Worm (Caenorhabditis elegans) whole organism, midembryonic: ENCODE measurements around the gene cut-4.

Experiments
- cog-1 ChIP-seq: sonication (generic microtip); optimal IDR thresholded peaks from 2 replicates; lab custom pipeline; 2016; ENCODE audit warnings: missing genetic modification characterization, missing compliant biosample characterization
- ztf-23 ChIP-seq: fragments of 200-800 bp; sonication (Bioruptor generic); IDR thresholded peaks from 2 replicates; pipeline ENCODE4 v1.3.6; 2022; ENCODE audit warnings: missing genetic modification reagents, missing genetic modification characterization, missing compliant biosample characterization
- ztf-29 ChIP-seq: fragments of 200-800 bp; sonication (Bioruptor generic); IDR thresholded peaks from 2 replicates; pipeline ENCODE4 v1.3.6; 2022; ENCODE audit warnings: missing genetic modification reagents, missing genetic modification characterization, missing compliant biosample characterization

DNA sequence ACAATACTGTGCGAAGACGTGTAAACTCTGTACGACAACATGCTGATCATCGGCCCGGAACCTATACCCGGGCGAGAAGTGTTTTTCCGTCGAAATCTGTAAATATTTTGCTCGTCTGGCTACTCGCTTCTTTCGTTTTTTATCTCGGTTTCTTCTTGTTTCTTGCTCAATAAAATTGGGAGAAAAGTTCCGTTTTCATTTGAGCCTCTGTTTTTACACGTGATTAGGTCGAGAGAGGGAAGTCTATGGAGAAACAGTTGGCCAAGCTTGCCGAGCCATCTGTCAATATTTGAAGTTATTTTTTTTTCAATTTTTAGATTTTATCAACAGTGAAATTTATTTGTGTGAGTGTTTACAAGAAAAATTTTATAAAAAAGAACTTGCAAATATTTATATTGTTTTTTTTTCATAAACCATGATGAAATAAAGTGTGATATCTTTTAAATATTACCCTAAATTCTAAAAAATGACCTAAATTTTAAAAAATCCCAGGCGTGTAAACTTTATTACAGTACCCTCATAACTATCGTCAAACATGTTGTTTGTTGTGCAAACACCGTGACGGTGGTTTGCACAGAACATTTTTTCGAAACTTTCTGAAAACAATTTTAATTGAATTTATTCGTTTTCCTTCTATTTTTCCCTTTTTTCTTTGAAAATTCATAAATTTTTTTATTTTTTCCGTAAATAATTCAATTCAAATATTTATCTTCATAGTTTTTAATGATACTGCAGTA, 9.2 kb downstream of the cut-4 start:
- no peak for TF ChIP-seq ztf-29 (GFP tag; lab: Robert Waterston, UW)
- TF ChIP-seq ztf-23 (GFP tag; lab: Robert Waterston, UW), result no peak
- TF ChIP-seq cog-1 (tag; lab: Kevin White, UChicago), result no peak
